Fruit fly (Drosophila melanogaster) whole organism, prepupa: Measurements from ENCODE around the gene Rbcn-3A.

Experiments
- CG11902 ChIP-seq: fragments of 200-800 bp; sonication (Bioruptor generic); optimal IDR thresholded peaks from 3 replicates; lab custom pipeline; 2016; ENCODE audit warnings: missing biosample characterization, missing genetic modification characterization
- CG15336 ChIP-seq: fragments of 200-800 bp; sonication (Bioruptor generic); IDR thresholded peaks from 2 replicates; pipeline ENCODE4 v1.3.6; 2022; ENCODE audit warnings: missing biosample characterization, missing genetic modification characterization
- CG16779 ChIP-seq: fragments of 200-800 bp; sonication (Bioruptor generic); optimal IDR thresholded peaks from 3 replicates; lab custom pipeline; 2017; ENCODE audit warnings: missing biosample characterization, mild to moderate bottlenecking, missing genetic modification characterization
- CG3032 ChIP-seq: fragments of 200-800 bp; optimal IDR thresholded peaks from 2 replicates; lab custom pipeline; 2019; ENCODE audit warnings: missing biosample characterization, mild to moderate bottlenecking, missing genetic modification characterization, moderate library complexity
- CG32006 ChIP-seq: fragments of 200-800 bp; sonication (Bioruptor generic); optimal IDR thresholded peaks from 3 replicates; lab custom pipeline; 2017; ENCODE audit warnings: missing biosample characterization, mild to moderate bottlenecking, missing genetic modification characterization
- CG34406 ChIP-seq: fragments of 200-800 bp; sonication (Bioruptor generic); optimal IDR thresholded peaks from 3 replicates; lab custom pipeline; 2016; ENCODE audit warnings: missing biosample characterization, missing genetic modification characterization
- CG6792 ChIP-seq: fragments of 200-800 bp; sonication (Bioruptor generic); optimal IDR thresholded peaks from 3 replicates; lab custom pipeline; 2016; ENCODE audit warnings: missing biosample characterization, missing genetic modification characterization
- CG8632 ChIP-seq: fragments of 200-800 bp; sonication (Bioruptor generic); optimal IDR thresholded peaks from 3 replicates; lab custom pipeline; 2016; ENCODE audit warnings: missing biosample characterization, missing genetic modification characterization
- Eip78C ChIP-seq: fragments of 200-800 bp; sonication (Bioruptor generic); peaks from one replicate; lab custom pipeline; 2016; ENCODE audit warnings: missing biosample characterization, missing genetic modification characterization
- Ets21C ChIP-seq: fragments of 200-800 bp; sonication (Bioruptor generic); optimal IDR thresholded peaks from 3 replicates; lab custom pipeline; 2016; ENCODE audit warnings: missing biosample characterization, missing genetic modification characterization
- Ets96B ChIP-seq: fragments of 200-800 bp; optimal IDR thresholded peaks from 2 replicates; lab custom pipeline; 2019; ENCODE audit warnings: missing biosample characterization, mild to moderate bottlenecking, missing genetic modification characterization, moderate library complexity
- Gug ChIP-seq: fragments of 200-800 bp; sonication (Bioruptor generic); IDR thresholded peaks from 2 replicates; pipeline ENCODE4 v1.3.6; 2022; ENCODE audit warnings: missing biosample characterization, missing genetic modification characterization
- Hr39 ChIP-seq: fragments of 200-800 bp; sonication (Bioruptor generic); optimal IDR thresholded peaks from 2 replicates; lab custom pipeline; 2016; ENCODE audit warnings: missing biosample characterization, missing genetic modification characterization
- Lpt ChIP-seq: fragments of 200-800 bp; sonication (Bioruptor generic); optimal IDR thresholded peaks from 3 replicates; lab custom pipeline; 2016; ENCODE audit warnings: missing biosample characterization, missing genetic modification characterization
- Met ChIP-seq: fragments of 200-800 bp; sonication (Bioruptor generic); optimal IDR thresholded peaks from 3 replicates; lab custom pipeline; 2016; ENCODE audit warnings: missing biosample characterization, missing genetic modification characterization
- OdsH ChIP-seq: fragments of 200-800 bp; sonication (Bioruptor generic); optimal IDR thresholded peaks from 3 replicates; lab custom pipeline; 2016; ENCODE audit warnings: missing biosample characterization, missing genetic modification characterization
- Sox102F ChIP-seq: fragments of 200-800 bp; sonication (Bioruptor generic); optimal IDR thresholded peaks from 2 replicates; lab custom pipeline; 2016; ENCODE audit warnings: missing biosample characterization, mild to moderate bottlenecking, missing genetic modification characterization
- acj6 ChIP-seq: fragments of 200-800 bp; sonication (Bioruptor generic); optimal IDR thresholded peaks from 3 replicates; lab custom pipeline; 2016; ENCODE audit warnings: missing biosample characterization, missing genetic modification characterization
- cyc ChIP-seq: fragments of 200-800 bp; sonication (Bioruptor generic); optimal IDR thresholded peaks from 3 replicates; lab custom pipeline; 2016; ENCODE audit warnings: missing biosample characterization, missing genetic modification characterization
- dsx ChIP-seq: fragments of 200-800 bp; optimal IDR thresholded peaks from 3 replicates; lab custom pipeline; 2019; ENCODE audit warnings: missing biosample characterization, mild to moderate bottlenecking, missing genetic modification characterization, moderate library complexity; ENCODE audit not compliant: poor library complexity, severe bottlenecking
- eg ChIP-seq: fragments of 200-800 bp; sonication (Bioruptor generic); IDR thresholded peaks from 3 replicates; pipeline ENCODE4 v1.3.6; 2022; ENCODE audit warnings: missing biosample characterization, missing genetic modification characterization
- esn ChIP-seq: fragments of 200-800 bp; sonication (Bioruptor generic); optimal IDR thresholded peaks from 2 replicates; lab custom pipeline; 2016; ENCODE audit warnings: missing biosample characterization, mild to moderate bottlenecking, missing genetic modification characterization, moderate library complexity
- fd59A ChIP-seq: fragments of 200-800 bp; sonication (Bioruptor generic); optimal IDR thresholded peaks from 2 replicates; lab custom pipeline; 2017; ENCODE audit warnings: missing biosample characterization, mild to moderate bottlenecking, missing genetic modification characterization, missing genetic modification reagents
- fkh ChIP-seq: fragments of 200-800 bp; sonication (Bioruptor generic); optimal IDR thresholded peaks from 3 replicates; lab custom pipeline; 2017; ENCODE audit warnings: missing biosample characterization, mild to moderate bottlenecking, missing genetic modification characterization, moderate library complexity
- pdm3 ChIP-seq: fragments of 200-800 bp; sonication (Bioruptor generic); optimal IDR thresholded peaks from 3 replicates; lab custom pipeline; 2016; ENCODE audit warnings: missing biosample characterization, missing genetic modification characterization
- spab ChIP-seq: fragments of 200-800 bp; sonication (Bioruptor generic); optimal IDR thresholded peaks from 2 replicates; lab custom pipeline; 2017; ENCODE audit warnings: missing biosample characterization, mild to moderate bottlenecking, missing genetic modification characterization, missing genetic modification reagents
- ss ChIP-seq, 2 experiments: fragments of 200-800 bp; sonication (Bioruptor generic); optimal IDR thresholded peaks; 2 replicates in 1 of 2; 3 replicates in 1 of 2; lab custom pipeline; 2017 to 2018; ENCODE audit warnings: mild to moderate bottlenecking in 2 of 2, missing biosample characterization in 2 of 2, missing genetic modification characterization in 2 of 2, moderate library complexity in 1 of 2
- svp ChIP-seq: fragments of 200-800 bp; sonication (Bioruptor generic); peaks from one replicate; lab custom pipeline; 2016; ENCODE audit warnings: missing biosample characterization, missing genetic modification characterization
- topi ChIP-seq: fragments of 200-800 bp; sonication (Bioruptor generic); optimal IDR thresholded peaks from 3 replicates; lab custom pipeline; 2016; ENCODE audit warnings: missing biosample characterization, missing genetic modification characterization
- vri ChIP-seq: fragments of 200-800 bp; sonication (Bioruptor generic); optimal IDR thresholded peaks from 3 replicates; lab custom pipeline; 2016; ENCODE audit warnings: missing biosample characterization, mild to moderate bottlenecking, missing genetic modification characterization

Gene Rbcn-3A

DNA sequence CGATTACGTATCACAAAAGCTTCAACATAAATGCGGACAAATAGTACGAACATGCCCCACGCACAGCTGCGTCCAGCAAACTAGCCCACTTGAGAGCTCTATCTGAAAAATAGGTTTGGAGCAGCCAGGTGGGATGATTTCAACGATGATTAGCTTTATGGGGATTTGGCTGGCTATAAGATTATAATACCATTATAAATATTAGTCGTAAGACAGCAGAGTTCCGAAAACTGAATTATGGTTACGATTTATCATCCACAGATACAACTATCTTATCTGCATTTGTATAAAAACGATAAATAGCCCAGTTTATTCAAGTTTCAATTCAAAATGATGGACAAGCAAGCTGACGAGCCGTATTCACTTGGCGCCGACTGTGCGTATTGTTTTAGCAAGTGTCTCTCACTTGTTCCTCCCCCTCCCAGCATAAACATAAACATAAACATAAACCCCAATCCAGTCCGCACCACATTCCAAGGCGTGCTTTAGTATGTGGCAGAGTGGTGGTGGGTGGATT, 8.4 kb upstream of the Rbcn-3A start (continued):
- TF ChIP-seq CG8632 (GFP tag; lab: Kevin White, UChicago) (no peak), Met (GFP tag; lab: Kevin White, UChicago) (peak; percentile 5), pdm3 (GFP tag; lab: Kevin White, UChicago) (peak; percentile 52), CG6792 (GFP tag; lab: Kevin White, UChicago) (peak; percentile 8), Sox102F (GFP tag; lab: Kevin White, UChicago) (no peak), CG16779 (tag; lab: Kevin White, UChicago) (no peak), CG15336 (GFP tag; lab: Robert Waterston, UW) (peak; percentile 77), svp (GFP tag; lab: Kevin White, UChicago) (peak; percentile 68)

DNA sequence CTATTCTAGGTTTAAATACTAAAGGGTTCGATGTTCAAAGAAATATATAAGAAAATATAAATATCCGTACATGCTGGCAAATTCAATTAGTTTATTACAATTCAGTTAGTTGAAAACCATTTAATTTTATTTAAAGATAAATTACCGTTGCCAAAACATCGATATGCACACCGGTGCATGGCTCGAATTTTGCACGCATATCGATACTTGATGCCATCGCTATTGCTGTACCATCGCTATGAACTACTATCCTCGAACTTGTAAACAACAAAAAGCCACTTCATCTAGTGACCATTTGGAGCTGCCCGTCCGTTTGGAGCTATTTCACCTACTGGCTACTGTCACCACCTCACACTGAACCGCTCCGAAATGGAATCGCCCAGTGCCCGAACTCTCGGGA, 5.6 kb upstream of the Rbcn-3A start, which contains the start of gene Josd:
Gene Josd (plus strand): TSS at position 270 of the 400 bp plus-strand sequence.
- TF ChIP-seq fkh (GFP tag; lab: Kevin White, UChicago) (peak; percentile 37), OdsH (no peak), esn (GFP tag; lab: Kevin White, UChicago) (peak; percentile 30), CG32006 (no peak), vri (GFP tag; lab: Kevin White, UChicago) (no peak), Eip78C (peak; percentile 47), topi (GFP tag; lab: Kevin White, UChicago) (peak; percentile 17), CG34406 (GFP tag; lab: Kevin White, UChicago) (no peak), CG15336 (GFP tag; lab: Robert Waterston, UW) (no peak), eg (GFP tag; lab: Robert Waterston, UW) (0 out of 3 replicates have a peak, but pooled peaks have one; percentile 18)

DNA sequence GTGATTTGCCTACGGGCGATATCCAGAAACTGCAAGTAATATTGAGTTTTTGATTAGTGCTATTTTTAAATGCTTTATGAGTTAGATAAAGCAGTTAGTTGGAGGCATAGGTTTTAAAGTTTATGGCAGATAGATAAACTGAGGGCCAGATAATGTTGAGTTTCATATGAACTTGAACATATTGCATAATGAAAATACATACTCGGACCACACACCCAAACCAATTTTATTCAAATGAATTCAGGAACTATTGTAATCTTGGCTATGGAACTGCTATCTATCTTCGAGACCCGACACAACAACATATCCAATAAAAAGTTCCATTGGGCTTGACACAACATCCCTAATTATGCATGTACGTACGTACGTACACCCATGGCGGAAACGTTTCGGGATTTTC, 4.4 kb upstream of the Rbcn-3A start:
- TF ChIP-seq CG8632 (GFP tag; lab: Kevin White, UChicago) (no peak), spab (GFP tag; lab: Kevin White, UChicago) (no peak), Ets21C (GFP tag; lab: Kevin White, UChicago) (no peak), fkh (GFP tag; lab: Kevin White, UChicago) (no peak), topi (GFP tag; lab: Kevin White, UChicago) (no peak), OdsH (no peak), Eip78C (no peak), Gug (GFP tag; lab: Robert Waterston, UW) (no peak), cyc (GFP tag; lab: Kevin White, UChicago) (no peak), CG11902 (GFP tag; lab: Kevin White, UChicago) (no peak), CG15336 (GFP tag; lab: Robert Waterston, UW) (no peak), Lpt (GFP tag; lab: Kevin White, UChicago) (no peak), CG34406 (GFP tag; lab: Kevin White, UChicago) (no peak), svp (GFP tag; lab: Kevin White, UChicago) (no peak), Hr39 (GFP tag; lab: Kevin White, UChicago) (no peak), CG16779 (tag; lab: Kevin White, UChicago) (no peak), ss (GFP tag; optimal IDR thresholded peaks at IDR 0.05; lab: Kevin White, UChicago) (no peak), Ets96B (tag; lab: Kevin White, UChicago) (no peak), Sox102F (GFP tag; lab: Kevin White, UChicago) (no peak), acj6 (GFP tag; lab: Kevin White, UChicago) (no peak)

DNA sequence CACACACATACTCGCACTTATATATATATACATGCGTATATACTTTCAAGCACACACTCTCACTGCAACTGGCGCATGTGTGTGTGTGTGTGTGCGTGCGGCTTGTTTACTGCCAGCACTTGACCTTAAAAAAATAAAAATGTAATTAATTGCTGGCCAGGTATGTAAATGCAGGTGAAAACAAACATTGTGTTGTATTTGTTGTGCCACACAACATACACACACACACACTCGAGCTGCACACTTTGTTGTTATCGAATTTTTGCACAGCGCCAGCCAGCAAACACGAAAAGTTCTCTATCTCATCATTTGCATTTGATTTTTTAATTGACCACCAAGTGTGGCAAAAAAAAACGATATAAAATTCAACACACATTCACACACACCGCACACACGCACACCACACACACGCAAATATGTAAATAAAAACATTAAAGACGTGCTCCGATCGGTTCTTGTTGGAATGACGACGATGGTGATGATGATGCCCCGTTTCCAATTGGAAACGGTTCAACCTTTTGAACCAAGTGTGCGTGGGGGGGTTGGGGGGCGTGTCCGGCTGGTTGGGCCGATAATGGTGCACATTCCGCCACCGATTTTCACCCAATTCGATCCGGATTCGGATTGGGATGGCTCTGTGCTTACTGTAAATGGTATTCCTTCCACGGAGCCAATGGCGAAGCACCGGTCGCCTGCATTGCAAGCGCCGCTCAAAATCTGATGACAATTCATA, 504 bp downstream of the Rbcn-3A start:
- TF ChIP-seq Gug (GFP tag; lab: Robert Waterston, UW) = no peak
- TF ChIP-seq dsx (GFP tag; lab: Kevin White, UChicago) = peak; percentile 49
- peak; percentile 58 for TF ChIP-seq svp (GFP tag; lab: Kevin White, UChicago)
- no peak for TF ChIP-seq CG3032 (tag; lab: Kevin White, UChicago)
- no peak for TF ChIP-seq Met (GFP tag; lab: Kevin White, UChicago)
- TF ChIP-seq CG15336 (GFP tag; lab: Robert Waterston, UW) = no peak
- no peak for TF ChIP-seq fd59A (GFP tag; lab: Kevin White, UChicago)
